Worm (Caenorhabditis elegans): Measurements from ENCODE around the gene glo-3.

glo-3 gene

ce11 chrX:10555189-10555964 is 21.9 kb downstream of the glo-3 start, which contains the start of gene syd-2 (continued):
- TF ChIP-seq Y79H2A.3 (GFP tag; conservative IDR thresholded peaks at IDR 0.05) (no peak), hmg-1.2 (GFP tag; IDR thresholded peaks at IDR 0.05) (peak; percentile 39; the same call in 1 of the 2 replicates), unc-130 (GFP tag; optimal IDR thresholded peaks at IDR 0.05) (no peak), T26A5.8 (tag; optimal IDR thresholded peaks at IDR 0.05) (no peak), athp-1 (tag; optimal IDR thresholded peaks at IDR 0.05) (no peak), nfya-2 (GFP tag; IDR thresholded peaks at IDR 0.05) (no peak), lsl-1 (GFP tag; optimal IDR thresholded peaks at IDR 0.05) (no peak), snpc-1.1 (tag; optimal IDR thresholded peaks at IDR 0.05; ENCODE audit: insufficient read depth) (no peak), xnd-1 (tag; optimal IDR thresholded peaks at IDR 0.05) (no peak), nfyb-1 (GFP tag; IDR thresholded peaks at IDR 0.05) (no peak), lir-1 (GFP tag; conservative IDR thresholded peaks at IDR 0.05) (0 out of 2 replicates have a peak, but pooled peaks have one; percentile 32), F55B11.4 (tag; optimal IDR thresholded peaks at IDR 0.05; ENCODE audit: borderline replicate concordance, insufficient read depth) (no peak), tlf-1 (GFP tag; optimal IDR thresholded peaks at IDR 0.05) (no peak), die-1 (tag; optimal IDR thresholded peaks at IDR 0.05) (peak; percentile 22), snpc-1.3 (tag; optimal IDR thresholded peaks at IDR 0.05; ENCODE audit: insufficient read depth) (no peak), K12H6.12 (tag; optimal IDR thresholded peaks at IDR 0.05) (peak; percentile 88), F22D6.2 (tag; optimal IDR thresholded peaks at IDR 0.05) (no peak), lin-54 (GFP tag; optimal IDR thresholded peaks at IDR 0.05) (no peak), bed-1 (GFP tag; IDR thresholded peaks at IDR 0.05) (no peak), ceh-91 (GFP tag; IDR thresholded peaks at IDR 0.05) (no peak), madf-10 (tag; optimal IDR thresholded peaks at IDR 0.05) (peak; percentile 16), somi-1 (GFP tag; optimal IDR thresholded peaks at IDR 0.05) (peak; percentile 75), zfh-2 (GFP tag; conservative IDR thresholded peaks at IDR 0.05) (peak; percentile 98), pha-4 (tag; optimal IDR thresholded peaks at IDR 0.05) (no peak), ekl-4 (GFP tag; IDR thresholded peaks at IDR 0.05) (0 out of 2 replicates have a peak, but pooled peaks have one; percentile 20), ceh-27 (GFP tag; optimal IDR thresholded peaks at IDR 0.05) (peak; percentile 56), egl-44 (GFP tag; IDR thresholded peaks at IDR 0.05) (no peak), atf-7 (tag; optimal IDR thresholded peaks at IDR 0.05) (no peak), F57A8.1 (GFP tag; optimal IDR thresholded peaks at IDR 0.05) (no peak), snpc-4 (GFP tag; optimal IDR thresholded peaks at IDR 0.05) (peak; percentile 46), snpc-4 (tag; optimal IDR thresholded peaks at IDR 0.05) (peak in 2 of 4 experiments; percentile 14 to 21), ceh-100 (GFP tag; IDR thresholded peaks at IDR 0.05) (no peak), K11D2.4 (GFP tag; IDR thresholded peaks at IDR 0.05) (peak; percentile 35; the same call in 1 of the 2 replicates), D2030.7 (GFP tag; IDR thresholded peaks at IDR 0.05) (no peak), repo-1 (tag; optimal IDR thresholded peaks at IDR 0.05) (no peak), F57C9.4 (tag; optimal IDR thresholded peaks at IDR 0.05) (no peak), dpl-1 (GFP tag; optimal IDR thresholded peaks at IDR 0.05) (no peak), cebp-2 (GFP tag; IDR thresholded peaks at IDR 0.05) (no peak), let-526 (GFP tag; IDR thresholded peaks at IDR 0.05) (0 out of 2 replicates have a peak, but pooled peaks have one; percentile 19), Y67H2A.10 (GFP tag; conservative IDR thresholded peaks at IDR 0.05) (no peak), mes-4 (tag; optimal IDR thresholded peaks at IDR 0.05) (no peak), hrde-1 (tag; optimal IDR thresholded peaks at IDR 0.05; ENCODE audit: borderline replicate concordance) (no peak), pbrm-1 (GFP tag; IDR thresholded peaks at IDR 0.05) (peak; percentile 32; the same call in 1 of the 2 replicates), attf-5 (GFP tag; optimal IDR thresholded peaks at IDR 0.05) (peak; percentile 77), ztf-3 (GFP tag; optimal IDR thresholded peaks at IDR 0.05) (no peak)
